Worm (Caenorhabditis elegans): Measurements from ENCODE around the gene Y38H6C.25.
A peak's percentile ranks its signal among the peaks of the same experiment; 100 is the strongest.
"Not testable (repeated sequence)": the region's sequence is repeated elsewhere in the genome, so short reads cannot be mapped to it uniquely, and the experiment has no call there.

Gene Y38H6C.25

ce11 chrV:20556260-20556659 is 37.2 kb downstream of the Y38H6C.25 start, which contains the start of gene Y38H6C.23:
Y38H6C.23 (minus strand) TSS chrV:20556360.
- TF ChIP-seq T26A5.8 (tag; optimal IDR thresholded peaks at IDR 0.05) (no peak), nhr-80 (tag; optimal IDR thresholded peaks at IDR 0.05) (peak; percentile 2)

- TF ChIP-seq madf-8 (GFP tag; conservative IDR thresholded peaks at IDR 0.05) (no peak), attf-5 (GFP tag; optimal IDR thresholded peaks at IDR 0.05) (no peak), pbrm-1 (GFP tag; IDR thresholded peaks at IDR 0.05) (no peak), die-1 (tag; optimal IDR thresholded peaks at IDR 0.05) (no peak), C06A6.2 (GFP tag; conservative IDR thresholded peaks at IDR 0.05) (no peak), hlh-26 (GFP tag; conservative IDR thresholded peaks at IDR 0.05) (no peak), ztf-3 (GFP tag; optimal IDR thresholded peaks at IDR 0.05) (no peak), dox-1 (GFP tag; IDR thresholded peaks at IDR 0.05) (no peak), Y53F4B.3 (GFP tag; IDR thresholded peaks at IDR 0.05) (no peak), nhr-90 (tag; optimal IDR thresholded peaks at IDR 0.05) (no peak), hmg-20 (GFP tag; IDR thresholded peaks at IDR 0.05) (no peak), nhr-120 (GFP tag; IDR thresholded peaks at IDR 0.05) (no peak), mcd-1 (GFP tag; IDR thresholded peaks at IDR 0.05) (no peak), C17E4.6 (GFP tag; IDR thresholded peaks at IDR 0.05) (no peak), Y79H2A.3 (GFP tag; conservative IDR thresholded peaks at IDR 0.05) (no peak), ceh-91 (GFP tag; IDR thresholded peaks at IDR 0.05) (no peak), ama-1 (optimal IDR thresholded peaks at IDR 0.05) (no peak), ama-1 (GFP tag; optimal IDR thresholded peaks at IDR 0.05) (no peak), zim-3 (tag; optimal IDR thresholded peaks at IDR 0.05) (no peak)
Observed at ce11 chrV:20558270-20558669, 39.2 kb downstream of the Y38H6C.25 start, which contains the start of gene abf-4. abf-4 (minus strand) TSS chrV:20558370.

- TF ChIP-seq ztf-26 (tag; optimal IDR thresholded peaks at IDR 0.05): no peak
- no peak for TF ChIP-seq ZK185.1 (tag; optimal IDR thresholded peaks at IDR 0.05; ENCODE audit: poor library complexity, severe bottlenecking)
- no peak for TF ChIP-seq chd-7 (tag; optimal IDR thresholded peaks at IDR 0.05)
- no peak for TF ChIP-seq snpc-4 (GFP tag; optimal IDR thresholded peaks at IDR 0.05)
- TF ChIP-seq snpc-4 (tag; optimal IDR thresholded peaks at IDR 0.05): no peak
- TF ChIP-seq nhr-179 (tag; optimal IDR thresholded peaks at IDR 0.05): no peak
- no peak for TF ChIP-seq mes-4 (tag; optimal IDR thresholded peaks at IDR 0.05)
- TF ChIP-seq ztf-6 (GFP tag; IDR thresholded peaks at IDR 0.05): no peak
- TF ChIP-seq hsf-1 (GFP tag; IDR thresholded peaks at IDR 0.05): no peak
- no peak for TF ChIP-seq ets-4 (GFP tag; optimal IDR thresholded peaks at IDR 0.05)
- no peak for TF ChIP-seq K11D2.4 (GFP tag; IDR thresholded peaks at IDR 0.05)
Observed at ce11 chrV:20561795-20562194, 42.8 kb downstream of the Y38H6C.25 start, which contains the start of gene F26F2.1. F26F2.1 (minus strand) TSS chrV:20561895.

- TF ChIP-seq B0019.2 (GFP tag; conservative IDR thresholded peaks at IDR 0.05); Y67H2A.10 (GFP tag; conservative IDR thresholded peaks at IDR 0.05); snpc-1.1 (tag; optimal IDR thresholded peaks at IDR 0.05; ENCODE audit: insufficient read depth): not testable (repeated sequence)
Observed at ce11 chrV:20564054-20564453, 45.0 kb downstream of the Y38H6C.25 start, which contains the start of gene F26F2.13. F26F2.13 (plus strand) TSS chrV:20564354.

- TF ChIP-seq ztf-6 (GFP tag; IDR thresholded peaks at IDR 0.05) (no peak), hlh-26 (GFP tag; conservative IDR thresholded peaks at IDR 0.05) (no peak), mcd-1 (GFP tag; IDR thresholded peaks at IDR 0.05) (no peak), C17E4.6 (GFP tag; IDR thresholded peaks at IDR 0.05) (no peak), unc-130 (GFP tag; optimal IDR thresholded peaks at IDR 0.05) (no peak), hlh-12 (tag; optimal IDR thresholded peaks at IDR 0.05) (no peak), egl-44 (GFP tag; IDR thresholded peaks at IDR 0.05) (no peak), cebp-2 (GFP tag; IDR thresholded peaks at IDR 0.05) (no peak)
Observed at ce11 chrV:20566454-20566853, 47.4 kb downstream of the Y38H6C.25 start, which contains the start of gene F26F2.3. F26F2.3 (minus strand) TSS chrV:20566554.

Measured in whole organism, young adult.